Worm (Caenorhabditis elegans): ENCODE results near the gene F13E9.16.

F13E9.16 gene

ce11 chrIV:10896512-10896911 lies 9.3 kb upstream of the F13E9.16 start, which contains the start of gene srlf-13:
Gene srlf-13 (minus strand): TSS chrIV:10896612.
- TF ChIP-seq pha-4 (GFP tag; IDR thresholded peaks at IDR 0.05) = no peak
- no peak for TF ChIP-seq pha-4 (tag; optimal IDR thresholded peaks at IDR 0.05)
- no peak for TF ChIP-seq unc-39 (tag; optimal IDR thresholded peaks at IDR 0.05)
- TF ChIP-seq aha-1 (tag) = no peak
- no peak for TF ChIP-seq pqm-1 (tag; optimal IDR thresholded peaks at IDR 0.05)
- no peak for TF ChIP-seq daf-16 (GFP tag; optimal IDR thresholded peaks at IDR 0.05)
- no peak for TF ChIP-seq daf-16 (tag; optimal IDR thresholded peaks at IDR 0.05)
- no peak for TF ChIP-seq lin-39 (tag; optimal IDR thresholded peaks at IDR 0.05)
- TF ChIP-seq hlh-30 (tag; optimal IDR thresholded peaks at IDR 0.05; ENCODE audit: insufficient read depth) = no peak

- TF ChIP-seq lin-1 (GFP tag; IDR thresholded peaks at IDR 0.05) (no peak), nhr-10 (tag; optimal IDR thresholded peaks at IDR 0.05) (no peak), madf-9 (GFP tag; conservative IDR thresholded peaks at IDR 0.05) (no peak), dmd-9 (GFP tag; IDR thresholded peaks at IDR 0.05) (no peak), aha-1 (tag) (peak; percentile 65), hlh-11 (tag; optimal IDR thresholded peaks at IDR 0.05) (no peak), zfp-2 (tag; optimal IDR thresholded peaks at IDR 0.05) (no peak)
Observed at ce11 chrIV:10894255-10894654, 7.1 kb upstream of the F13E9.16 start, which contains the start of gene srlf-14. Gene srlf-14 (minus strand): TSS chrIV:10894355.

ce11 chrIV:10891993-10892392 lies 4.8 kb upstream of the F13E9.16 start, which contains the start of gene srlf-12:
Gene srlf-12 (minus strand): TSS chrIV:10892093.
- TF ChIP-seq nhr-48 (tag; optimal IDR thresholded peaks at IDR 0.05) = no peak
- TF ChIP-seq zip-2 (tag; optimal IDR thresholded peaks at IDR 0.05) = no peak
- no peak for TF ChIP-seq madf-9 (GFP tag; conservative IDR thresholded peaks at IDR 0.05)
- TF ChIP-seq ces-1 (GFP tag; optimal IDR thresholded peaks at IDR 0.05) = no peak
- TF ChIP-seq mdl-1 (tag; optimal IDR thresholded peaks at IDR 0.05) = no peak
- no peak for TF ChIP-seq Y75B8A.6 (GFP tag; IDR thresholded peaks at IDR 0.05)

- TF ChIP-seq Y75B8A.6 (GFP tag; IDR thresholded peaks at IDR 0.05) = no peak
- no peak for TF ChIP-seq gei-8 (GFP tag; optimal IDR thresholded peaks at IDR 0.05)
- TF ChIP-seq nhr-10 (tag; optimal IDR thresholded peaks at IDR 0.05) = no peak
- no peak for TF ChIP-seq aha-1 (tag)
- TF ChIP-seq snpc-1.2 (GFP tag; IDR thresholded peaks at IDR 0.05) = no peak
- no peak for TF ChIP-seq dve-1 (tag; optimal IDR thresholded peaks at IDR 0.05; ENCODE audit: insufficient read depth)
- no peak for TF ChIP-seq vab-7 (GFP tag; IDR thresholded peaks at IDR 0.05)
Observed at ce11 chrIV:10889820-10890462, 2.8 kb upstream of the F13E9.16 start, which contains the start of gene F13E9.15. Gene F13E9.15 (minus strand): TSS chrIV:10889870.

- TF ChIP-seq set-16 (GFP tag; IDR thresholded peaks at IDR 0.05) = no peak
- TF ChIP-seq ZK546.5 (tag; optimal IDR thresholded peaks at IDR 0.05) = no peak
- no peak for TF ChIP-seq daf-16 (GFP tag; optimal IDR thresholded peaks at IDR 0.05)
- TF ChIP-seq daf-16 (tag; optimal IDR thresholded peaks at IDR 0.05) = no peak
- no peak for TF ChIP-seq lir-3 (tag; optimal IDR thresholded peaks at IDR 0.05)
- no peak for TF ChIP-seq egl-27 (tag; optimal IDR thresholded peaks at IDR 0.05)
- no peak for TF ChIP-seq ceh-20 (GFP tag; IDR thresholded peaks at IDR 0.05)
- TF ChIP-seq dmd-6 (GFP tag; IDR thresholded peaks at IDR 0.05) = no peak
- no peak for TF ChIP-seq ctbp-1 (GFP tag; IDR thresholded peaks at IDR 0.05)
- no peak for TF ChIP-seq nhr-41 (GFP tag; IDR thresholded peaks at IDR 0.05)
- no peak for TF ChIP-seq zfp-3 (GFP tag; conservative IDR thresholded peaks at IDR 0.05)
- no peak for TF ChIP-seq lin-15B (tag; optimal IDR thresholded peaks at IDR 0.05)
Observed at ce11 chrIV:10885915-10886314, 1.3 kb downstream of the F13E9.16 start, which contains the start of gene srlf-11. Gene srlf-11 (minus strand): TSS chrIV:10886015.
